Fruit fly (Drosophila melanogaster) Kc167 (cell line): ENCODE measurements around the gene Taf3.

Experiments
- Myc ChIP-seq: fragments of >200 bp; optimal IDR thresholded peaks from 2 replicates; lab custom pipeline; 2017; ENCODE audit warnings: missing external identifiers
- Sin3A ChIP-seq: fragments of >200 bp; optimal IDR thresholded peaks from 2 replicates; lab custom pipeline; 2018; ENCODE audit warnings: missing external identifiers
- h ChIP-seq: fragments of >200 bp; optimal IDR thresholded peaks from 3 replicates; lab custom pipeline; 2018; ENCODE audit warnings: missing external identifiers
- ttk ChIP-seq: sonication (Bioruptor generic); optimal IDR thresholded peaks from 2 replicates; lab custom pipeline; 2017; ENCODE audit warnings: missing external identifiers

- TF ChIP-seq h (lab: Kevin White, UChicago), result no peak
- TF ChIP-seq Sin3A, result no peak
- no peak for TF ChIP-seq Myc (lab: Kevin White, UChicago)
- TF ChIP-seq ttk (lab: Kevin White, UChicago), result no peak
Measured at dm6 chr4:428256-428655, 38.4 kb downstream of the Taf3 start.
